Worm (Caenorhabditis elegans): Measurements from ENCODE around the gene ran-2.
A peak's percentile ranks its signal among the peaks of the same experiment; 100 is the strongest.

The ran-2 gene

DNA sequence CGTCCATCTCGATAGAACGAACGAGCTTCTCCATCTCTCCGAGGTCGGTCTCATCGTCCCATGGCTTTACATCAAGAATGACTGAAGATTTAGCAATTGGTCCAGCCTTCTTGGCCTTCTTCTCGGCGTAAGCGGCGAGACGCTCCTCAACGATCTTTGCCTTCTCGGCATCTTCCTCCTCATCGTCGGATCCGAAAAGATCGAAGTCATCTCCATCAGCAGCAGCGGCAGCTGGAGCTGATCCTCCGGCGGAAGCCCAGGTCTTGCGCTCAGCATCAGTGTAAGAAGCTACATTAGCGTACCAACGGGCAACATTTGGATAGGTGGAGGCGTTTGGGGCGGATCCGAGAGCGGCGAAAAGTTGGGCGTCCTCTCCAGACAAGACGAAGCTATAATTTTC is 39.4 kb downstream of the ran-2 start:
- TF ChIP-seq isw-1 (GFP tag; IDR thresholded peaks at IDR 0.05) (no peak), aha-1 (tag; optimal IDR thresholded peaks at IDR 0.05) (no peak), mep-1 (tag; optimal IDR thresholded peaks at IDR 0.05) (no peak), swsn-7 (tag; optimal IDR thresholded peaks at IDR 0.05) (no peak), alr-1 (tag; optimal IDR thresholded peaks at IDR 0.05; ENCODE audit: borderline replicate concordance) (no peak), blmp-1 (tag; optimal IDR thresholded peaks at IDR 0.05) (no peak), mef-2 (tag; optimal IDR thresholded peaks at IDR 0.05) (no peak), lin-39 (tag; optimal IDR thresholded peaks at IDR 0.05) (no peak), fkh-10 (GFP tag; optimal IDR thresholded peaks at IDR 0.05) (no peak)

DNA sequence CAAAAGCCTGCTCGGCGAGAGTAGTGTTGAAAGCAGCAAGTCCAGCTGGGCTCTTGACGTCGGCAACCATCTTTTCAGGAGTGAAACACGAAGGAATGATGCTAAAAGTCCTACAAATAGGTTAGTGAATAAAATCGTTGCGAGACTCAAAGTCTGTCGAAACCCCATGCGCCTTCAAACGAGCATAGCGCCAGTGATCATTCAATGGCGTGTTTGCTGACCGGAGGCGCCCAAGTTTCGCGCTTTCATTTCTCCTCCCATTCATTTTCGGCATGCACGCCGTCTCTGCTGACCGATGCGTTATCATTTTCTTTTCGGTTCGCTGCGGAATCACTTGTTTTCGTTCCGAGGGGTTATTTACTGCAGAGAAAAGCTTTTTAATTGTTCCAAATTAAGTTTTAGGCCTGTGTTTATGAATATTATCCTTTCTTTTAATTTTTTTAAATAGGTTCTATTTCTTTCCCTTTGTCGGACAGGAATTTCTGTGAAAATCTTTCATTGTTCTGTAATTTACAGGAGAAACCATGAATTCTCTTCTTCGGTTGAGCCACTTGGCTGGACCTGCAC is 39.9 kb downstream of the ran-2 start, which contains the start of the genes eef-1B.1 and aco-2:
eef-1B.1 (minus strand) TSS at position 186 of the 567 bp plus-strand sequence.
aco-2 (plus strand) TSS at position 517 of the 567 bp plus-strand sequence.
- TF ChIP-seq alr-1 (tag; optimal IDR thresholded peaks at IDR 0.05; ENCODE audit: borderline replicate concordance) (no peak), unc-130 (tag; optimal IDR thresholded peaks at IDR 0.05) (peak; percentile 98), sptf-1 (tag; optimal IDR thresholded peaks at IDR 0.05) (no peak), pqm-1 (tag; optimal IDR thresholded peaks at IDR 0.05) (no peak), ama-1 (optimal IDR thresholded peaks at IDR 0.05) (peak; percentile 53), Y116A8C.19 (tag; optimal IDR thresholded peaks at IDR 0.05; ENCODE audit: borderline replicate concordance) (no peak), aly-2 (tag; optimal IDR thresholded peaks at IDR 0.05) (peak; percentile 38), C34B4.2 (tag; optimal IDR thresholded peaks at IDR 0.05) (no peak), unc-86 (tag; optimal IDR thresholded peaks at IDR 0.05) (peak; percentile 90), ceh-63 (GFP tag; optimal IDR thresholded peaks at IDR 0.05) (no peak), tlp-1 (tag; optimal IDR thresholded peaks at IDR 0.05) (no peak), xbp-1 (tag; optimal IDR thresholded peaks at IDR 0.05) (peak; percentile 92), mef-2 (tag; optimal IDR thresholded peaks at IDR 0.05) (peak; percentile 33), ceh-82 (tag; optimal IDR thresholded peaks at IDR 0.05) (peak; percentile 88 to 95 (median 91)), mab-9 (GFP tag; IDR thresholded peaks at IDR 0.05) (peak; percentile 90), nhr-12 (tag; optimal IDR thresholded peaks at IDR 0.05) (no peak), lin-13 (GFP tag; optimal IDR thresholded peaks at IDR 0.05) (peak; percentile 96), unc-98 (GFP tag; IDR thresholded peaks at IDR 0.05) (no peak), nhr-47 (tag; optimal IDR thresholded peaks at IDR 0.05) (peak; percentile 96), grh-1 (GFP tag; IDR thresholded peaks at IDR 0.05) (peak; percentile 88), fos-1 (tag; optimal IDR thresholded peaks at IDR 0.05) (peak; percentile 81), dpl-1 (GFP tag; optimal IDR thresholded peaks at IDR 0.05) (peak; percentile 87 to 90 (median 88)), nhr-84 (tag; optimal IDR thresholded peaks at IDR 0.05) (no peak), dsc-1 (tag; optimal IDR thresholded peaks at IDR 0.05) (peak; percentile 98), unc-62 (GFP tag; optimal IDR thresholded peaks at IDR 0.05) (no peak), irx-1 (tag; optimal IDR thresholded peaks at IDR 0.05) (peak; percentile 78), lsy-2 (tag; optimal IDR thresholded peaks at IDR 0.05) (peak; percentile 94 to 96), elt-2 (tag; optimal IDR thresholded peaks at IDR 0.05) (peak; percentile 74), unc-30 (tag; optimal IDR thresholded peaks at IDR 0.05) (no peak), zip-4 (GFP tag; optimal IDR thresholded peaks at IDR 0.05) (peak; percentile 83), F16B12.6 (tag; optimal IDR thresholded peaks at IDR 0.05) (peak; percentile 73), nhr-77 (tag; optimal IDR thresholded peaks at IDR 0.05) (peak; percentile 87), ets-5 (GFP tag; IDR thresholded peaks at IDR 0.05) (no peak), ztf-4 (tag; optimal IDR thresholded peaks at IDR 0.05) (peak; percentile 89), ceh-90 (tag; optimal IDR thresholded peaks at IDR 0.05) (no peak), fkh-8 (tag; optimal IDR thresholded peaks at IDR 0.05) (peak; percentile 89), fkh-4 (tag; optimal IDR thresholded peaks at IDR 0.05; ENCODE audit: borderline replicate concordance) (peak; percentile 26), aha-1 (tag; optimal IDR thresholded peaks at IDR 0.05) (peak; percentile 62), skn-1 (tag; optimal IDR thresholded peaks at IDR 0.05) (peak; percentile 90), ceh-8 (GFP tag; optimal IDR thresholded peaks at IDR 0.05) (peak; percentile 64), swsn-7 (tag; optimal IDR thresholded peaks at IDR 0.05) (peak; percentile 95), hlh-4 (tag; optimal IDR thresholded peaks at IDR 0.05) (no peak), nhr-28 (tag; optimal IDR thresholded peaks at IDR 0.05) (no peak), tbx-2 (tag; optimal IDR thresholded peaks at IDR 0.05) (peak; percentile 95), fkh-10 (GFP tag; optimal IDR thresholded peaks at IDR 0.05) (peak; percentile 43), rnt-1 (tag; optimal IDR thresholded peaks at IDR 0.05) (peak; percentile 95), nhr-90 (tag; optimal IDR thresholded peaks at IDR 0.05; ENCODE audit: poor library complexity) (peak; percentile 95)
